Worm (Caenorhabditis elegans) whole organism, young adult: Measurements from ENCODE around the gene B0024.4.

ENCODE experiments used
- B0336.3 ChIP-seq: fragments of 200-800 bp; sonication (Bioruptor generic); IDR thresholded peaks from 2 replicates; pipeline ENCODE4 v1.3.6; 2022; ENCODE audit warnings: missing genetic modification characterization, missing compliant biosample characterization
- C17E4.6 ChIP-seq: fragments of 200-800 bp; sonication (Bioruptor generic); IDR thresholded peaks from 2 replicates; pipeline ENCODE4 v1.3.6; 2022; ENCODE audit warnings: missing genetic modification reagents, missing genetic modification characterization, missing compliant biosample characterization
- D2030.7 ChIP-seq: fragments of 200-800 bp; sonication (Bioruptor generic); IDR thresholded peaks from 2 replicates; pipeline ENCODE4 v1.3.6; 2022; ENCODE audit warnings: missing genetic modification reagents, missing genetic modification characterization, missing compliant biosample characterization
- F22D6.2 ChIP-seq: sonication (generic microtip); optimal IDR thresholded peaks from 2 replicates; lab custom pipeline; 2016; ENCODE audit warnings: mild to moderate bottlenecking, missing genetic modification characterization, missing compliant biosample characterization
- F33H1.4 ChIP-seq: fragments of 200-800 bp; sonication (Bioruptor generic); IDR thresholded peaks from 2 replicates; pipeline ENCODE4 v1.3.6; 2022; ENCODE audit warnings: missing genetic modification reagents, missing genetic modification characterization, missing compliant biosample characterization
- F39B2.1 ChIP-seq: fragments of 200-800 bp; sonication (Bioruptor generic); IDR thresholded peaks from 2 replicates; pipeline ENCODE4 v1.3.6; 2022; ENCODE audit warnings: missing genetic modification reagents, missing genetic modification characterization, missing compliant biosample characterization
- F55B11.4 ChIP-seq: sonication (generic microtip); optimal IDR thresholded peaks from 2 replicates; lab custom pipeline; 2016; ENCODE audit warnings: missing compliant biosample characterization, missing genetic modification characterization, borderline replicate concordance; ENCODE audit not compliant: insufficient read depth
- F57A8.1 ChIP-seq: fragments of 200-800 bp; sonication (Bioruptor generic); optimal IDR thresholded peaks from 2 replicates; lab custom pipeline; 2018; ENCODE audit warnings: mild to moderate bottlenecking, missing genetic modification characterization, moderate library complexity, missing compliant biosample characterization
- K12H6.12 ChIP-seq: fragments of 200-800 bp; sonication (Bioruptor generic); optimal IDR thresholded peaks from 2 replicates; lab custom pipeline; 2018; ENCODE audit warnings: mild to moderate bottlenecking, missing genetic modification characterization, missing compliant biosample characterization
- Y67H2A.10 ChIP-seq: fragments of 200-800 bp; sonication (Bioruptor generic); conservative IDR thresholded peaks from 2 replicates; pipeline ENCODE4 v1.3.6; 2022; ENCODE audit warnings: missing genetic modification reagents, missing genetic modification characterization, missing compliant biosample characterization
- ZK185.1 ChIP-seq: sonication (generic microtip); optimal IDR thresholded peaks from 2 replicates; lab custom pipeline; 2016; ENCODE audit warnings: mild to moderate bottlenecking, missing genetic modification characterization, missing compliant biosample characterization; ENCODE audit not compliant: poor library complexity, severe bottlenecking
- ama-1 ChIP-seq, 3 experiments: fragments of 150-350 bp in 1 of 3; sonication (generic microtip) in 2 of 3; optimal IDR thresholded peaks; 2 replicates each; lab custom pipeline; 2014 to 2018; ENCODE audit warnings: missing biosample characterization in 2 of 3, missing genetic modification characterization in 2 of 3, missing genetic modification reagents in 2 of 3
- aptf-2 ChIP-seq: fragments of 200-800 bp; sonication (Bioruptor generic); conservative IDR thresholded peaks from 2 replicates; pipeline ENCODE4 v1.3.6; 2022; ENCODE audit warnings: missing genetic modification reagents, missing genetic modification characterization, missing compliant biosample characterization
- aptf-3 ChIP-seq: fragments of 200-800 bp; sonication (Bioruptor generic); IDR thresholded peaks from 2 replicates; pipeline ENCODE4 v1.3.6; 2022; ENCODE audit warnings: missing genetic modification characterization, missing compliant biosample characterization
- atf-7 ChIP-seq: sonication (generic microtip); optimal IDR thresholded peaks from 2 replicates; lab custom pipeline; 2017; ENCODE audit warnings: mild to moderate bottlenecking, missing genetic modification characterization, missing compliant biosample characterization
- ccch-3 ChIP-seq: fragments of 200-800 bp; sonication (Bioruptor generic); optimal IDR thresholded peaks from 2 replicates; lab custom pipeline; 2018; ENCODE audit warnings: mild to moderate bottlenecking, missing genetic modification characterization, missing compliant biosample characterization
- cebp-1 ChIP-seq, 2 experiments: fragments of 200-800 bp in 1 of 2; sonication (Bioruptor generic) in 1 of 2; sonication (generic microtip) in 1 of 2; IDR thresholded peaks in 1 of 2; optimal IDR thresholded peaks in 1 of 2; 2 replicates each; pipeline versions ENCODE4 v1.3.6 to Lab custom; 2017 to 2022; ENCODE audit warnings: missing compliant biosample characterization in 2 of 2, missing genetic modification characterization in 2 of 2, mild to moderate bottlenecking in 1 of 2, missing genetic modification reagents in 1 of 2, moderate library complexity in 1 of 2
- cebp-2 ChIP-seq: fragments of 200-800 bp; sonication (Bioruptor generic); IDR thresholded peaks from 2 replicates; pipeline ENCODE4 v1.3.6; 2022; ENCODE audit warnings: missing genetic modification characterization, missing compliant biosample characterization
- ceh-79 ChIP-seq: sonication (generic microtip); optimal IDR thresholded peaks from 2 replicates; lab custom pipeline; 2017; ENCODE audit warnings: mild to moderate bottlenecking, missing genetic modification characterization, missing compliant biosample characterization
- ceh-91 ChIP-seq: fragments of 200-800 bp; sonication (Bioruptor generic); IDR thresholded peaks from 2 replicates; pipeline ENCODE4 v1.3.6; 2022; ENCODE audit warnings: missing genetic modification reagents, missing genetic modification characterization, missing compliant biosample characterization
- die-1 ChIP-seq: sonication (generic microtip); optimal IDR thresholded peaks from 2 replicates; lab custom pipeline; 2016; ENCODE audit warnings: missing genotype, mild to moderate bottlenecking, missing genetic modification characterization, missing compliant biosample characterization
- dpff-1 ChIP-seq: sonication (generic microtip); optimal IDR thresholded peaks from 2 replicates; lab custom pipeline; 2017; ENCODE audit warnings: mild to moderate bottlenecking, missing genetic modification characterization, missing compliant biosample characterization
- egl-44 ChIP-seq: fragments of 200-800 bp; sonication (Bioruptor generic); IDR thresholded peaks from 2 replicates; pipeline ENCODE4 v1.3.6; 2022; ENCODE audit warnings: missing genetic modification reagents, missing genetic modification characterization, missing compliant biosample characterization
- ets-4 ChIP-seq: fragments of 200-800 bp; sonication (Bioruptor generic); optimal IDR thresholded peaks from 2 replicates; lab custom pipeline; 2018; ENCODE audit warnings: mild to moderate bottlenecking, missing genetic modification characterization, missing compliant biosample characterization
- fkh-3 ChIP-seq: sonication (generic microtip); optimal IDR thresholded peaks from 2 replicates; lab custom pipeline; 2016; ENCODE audit warnings: mild to moderate bottlenecking, missing genetic modification characterization, missing compliant biosample characterization
- him-1 ChIP-seq: sonication (generic microtip); optimal IDR thresholded peaks from 2 replicates; lab custom pipeline; 2016; ENCODE audit warnings: missing genotype, missing genetic modification reagents, missing genetic modification characterization, missing compliant biosample characterization
- hlh-26 ChIP-seq: fragments of 200-800 bp; sonication (Bioruptor generic); conservative IDR thresholded peaks from 2 replicates; pipeline ENCODE4 v1.3.6; 2022; ENCODE audit warnings: missing genetic modification reagents, missing genetic modification characterization, missing compliant biosample characterization
- hrde-1 ChIP-seq: sonication (generic microtip); optimal IDR thresholded peaks from 2 replicates; lab custom pipeline; 2016; ENCODE audit warnings: missing genetic modification characterization, mild to moderate bottlenecking, missing compliant biosample characterization, moderate library complexity, missing genotype, missing genetic modification reagents, borderline replicate concordance
- lin-26 ChIP-seq: fragments of 200-800 bp; sonication (Bioruptor generic); IDR thresholded peaks from 2 replicates; pipeline ENCODE4 v1.3.6; 2022; ENCODE audit warnings: missing genetic modification reagents, missing genetic modification characterization, missing compliant biosample characterization
- madf-10 ChIP-seq: sonication (generic microtip); optimal IDR thresholded peaks from 2 replicates; lab custom pipeline; 2016; ENCODE audit warnings: mild to moderate bottlenecking, missing genetic modification characterization, missing compliant biosample characterization
- madf-3 ChIP-seq: fragments of 200-800 bp; sonication (Bioruptor generic); IDR thresholded peaks from 2 replicates; pipeline ENCODE4 v1.3.6; 2022; ENCODE audit warnings: missing genetic modification reagents, missing genetic modification characterization, missing compliant biosample characterization
- mcd-1 ChIP-seq: fragments of 200-800 bp; sonication (Bioruptor generic); IDR thresholded peaks from 2 replicates; pipeline ENCODE4 v1.3.6; 2022; ENCODE audit warnings: missing genetic modification reagents, missing genetic modification characterization, missing compliant biosample characterization
- mel-28 ChIP-seq: sonication (generic microtip); optimal IDR thresholded peaks from 2 replicates; lab custom pipeline; 2016; ENCODE audit warnings: borderline replicate concordance, mild to moderate bottlenecking, missing genetic modification characterization, missing compliant biosample characterization
- mxl-1 ChIP-seq: sonication (generic microtip); optimal IDR thresholded peaks from 2 replicates; lab custom pipeline; 2016; ENCODE audit warnings: missing genetic modification characterization, missing compliant biosample characterization
- nfya-2 ChIP-seq: fragments of 200-800 bp; sonication (Bioruptor generic); IDR thresholded peaks from 2 replicates; pipeline ENCODE4 v1.3.6; 2022; ENCODE audit warnings: missing genetic modification reagents, missing genetic modification characterization, missing compliant biosample characterization
- pbrm-1 ChIP-seq: fragments of 200-800 bp; sonication (Bioruptor generic); IDR thresholded peaks from 2 replicates; pipeline ENCODE4 v1.3.6; 2022; ENCODE audit warnings: missing genetic modification reagents, missing genetic modification characterization, missing compliant biosample characterization
- pha-4 ChIP-seq: fragments of 150-350 bp; sonication (generic microtip); optimal IDR thresholded peaks from 2 replicates; lab custom pipeline; 2014; ENCODE audit warnings: missing biosample characterization, missing genetic modification reagents, missing genetic modification characterization
- sdz-38 ChIP-seq: sonication (generic microtip); optimal IDR thresholded peaks from 2 replicates; lab custom pipeline; 2016; ENCODE audit warnings: missing genotype, missing genetic modification characterization, missing compliant biosample characterization
- sea-2 ChIP-seq: fragments of 200-800 bp; sonication (Bioruptor generic); IDR thresholded peaks from 2 replicates; pipeline ENCODE4 v1.3.6; 2022; ENCODE audit warnings: missing genetic modification characterization, missing compliant biosample characterization
- snpc-1.1 ChIP-seq: sonication (generic microtip); optimal IDR thresholded peaks from 2 replicates; lab custom pipeline; 2017; ENCODE audit warnings: missing genetic modification characterization, mild to moderate bottlenecking, missing compliant biosample characterization, antibody characterized with exemption, moderate library complexity, missing genotype, missing genetic modification reagents; ENCODE audit not compliant: insufficient read depth
- tlf-1 ChIP-seq: fragments of 200-800 bp; sonication (Bioruptor generic); optimal IDR thresholded peaks from 2 replicates; lab custom pipeline; 2018; ENCODE audit warnings: mild to moderate bottlenecking, missing genetic modification characterization, missing compliant biosample characterization
- unc-62 ChIP-seq: fragments of 150-350 bp; optimal IDR thresholded peaks from 2 replicates; lab custom pipeline; 2014; ENCODE audit warnings: missing biosample characterization, missing genetic modification reagents, missing genetic modification characterization
- ztf-22 ChIP-seq: fragments of 200-800 bp; sonication (Bioruptor generic); optimal IDR thresholded peaks from 2 replicates; lab custom pipeline; 2018; ENCODE audit warnings: mild to moderate bottlenecking, missing genetic modification characterization, moderate library complexity, missing compliant biosample characterization
- ztf-25 ChIP-seq: fragments of 200-800 bp; sonication (Bioruptor generic); IDR thresholded peaks from 2 replicates; pipeline ENCODE4 v1.3.6; 2022; ENCODE audit warnings: missing genetic modification reagents, missing genetic modification characterization, missing compliant biosample characterization

Gene B0024.4

DNA sequence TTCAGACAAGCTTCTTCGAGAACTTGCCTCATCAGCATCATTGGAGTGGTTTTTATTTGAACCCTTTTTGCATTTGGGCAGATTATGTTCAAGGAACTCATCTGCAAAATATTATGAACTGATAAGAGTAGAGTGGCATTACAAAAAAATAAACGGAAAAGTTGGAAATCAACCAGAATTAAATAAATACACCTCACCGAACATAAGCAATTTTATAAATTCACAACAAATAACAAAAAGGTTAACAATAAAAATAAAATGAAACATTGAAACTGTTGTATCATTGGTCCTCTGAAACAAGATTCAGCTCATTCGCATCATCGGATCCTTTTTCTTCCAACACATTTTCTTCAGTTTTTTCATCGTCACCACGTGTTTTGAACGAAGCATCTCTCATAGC, 20.1 kb downstream of the B0024.4 start, which contains the start of gene asps-1 (continued):
- no peak for TF ChIP-seq egl-44

- TF ChIP-seq ZK185.1 (tag; lab: Kevin White, UChicago) (no peak), madf-3 (GFP tag; lab: Robert Waterston, UW) (no peak), hlh-26 (GFP tag; lab: Robert Waterston, UW) (no peak), dpff-1 (no peak), ztf-22 (no peak), F39B2.1 (GFP tag; lab: Robert Waterston, UW) (no peak)
Observed at ce11 chrV:10319434-10319833, 22.2 kb downstream of the B0024.4 start, which contains the start of gene B0024.11. Gene B0024.11, minus strand, starts transcription at chrV:10319534.

- TF ChIP-seq ztf-25 (GFP tag; lab: Robert Waterston, UW) (no peak), mel-28 (tag; lab: Kevin White, UChicago) (no peak), K12H6.12 (tag; lab: Kevin White, UChicago) (no peak), D2030.7 (GFP tag; lab: Robert Waterston, UW) (peak; percentile 31; the same call in 1 of the 2 replicates), cebp-1 (GFP tag; IDR thresholded peaks at IDR 0.05; lab: Robert Waterston, UW) (no peak), cebp-1 (tag; optimal IDR thresholded peaks at IDR 0.05; lab: Kevin White, UChicago) (no peak), atf-7 (tag; lab: Kevin White, UChicago) (no peak), die-1 (no peak), mcd-1 (GFP tag; lab: Robert Waterston, UW) (peak; percentile 47), F57A8.1 (GFP tag; lab: Kevin White, UChicago) (no peak), ceh-91 (GFP tag; lab: Robert Waterston, UW) (peak; percentile 51; the same call in 1 of the 2 replicates), F55B11.4 (tag; lab: Kevin White, UChicago) (no peak), B0336.3 (GFP tag; lab: Robert Waterston, UW) (no peak), pha-4 (no peak), sea-2 (GFP tag; lab: Robert Waterston, UW) (no peak), ets-4 (GFP tag; lab: Kevin White, UChicago) (no peak), aptf-2 (no peak), ama-1 (optimal IDR thresholded peaks at IDR 0.05; lab: Kevin White, UChicago) (no peak), ama-1 (GFP tag; optimal IDR thresholded peaks at IDR 0.05; lab: Kevin White, UChicago) (no peak), hrde-1 (no peak), C17E4.6 (no peak), madf-10 (tag; lab: Kevin White, UChicago) (peak; percentile 27), ccch-3 (GFP tag; lab: Kevin White, UChicago) (peak; percentile 24), fkh-3 (tag; lab: Kevin White, UChicago) (no peak), cebp-2 (GFP tag; lab: Robert Waterston, UW) (no peak), F22D6.2 (tag; lab: Kevin White, UChicago) (no peak), mxl-1 (tag; lab: Kevin White, UChicago) (no peak), sdz-38 (tag; lab: Kevin White, UChicago) (no peak), Y67H2A.10 (GFP tag; lab: Robert Waterston, UW) (no peak), lin-26 (GFP tag; lab: Robert Waterston, UW) (no peak), nfya-2 (GFP tag; lab: Robert Waterston, UW) (no peak), unc-62 (no peak), ceh-79 (tag; lab: Kevin White, UChicago) (no peak), him-1 (tag; lab: Kevin White, UChicago) (no peak), snpc-1.1 (tag; lab: Kevin White, UChicago) (no peak), pbrm-1 (GFP tag; lab: Robert Waterston, UW) (0 out of 2 replicates have a peak, but pooled peaks have one; percentile 26), F33H1.4 (peak; percentile 33; the same call in 1 of the 2 replicates), tlf-1 (GFP tag; lab: Kevin White, UChicago) (peak; percentile 19), aptf-3 (GFP tag; lab: Robert Waterston, UW) (no peak)
Observed at ce11 chrV:10320101-10320761, 23.0 kb downstream of the B0024.4 start, which contains the start of the genes gna-1 and B0024.13. Gene gna-1, minus strand, starts transcription at chrV:10320151. Gene B0024.13, plus strand, starts transcription at chrV:10320711.
